Fruit fly (Drosophila melanogaster): Measurements from ENCODE around the gene Gbeta13F.

Gene Gbeta13F

dm6 chrX:15867863-15868262 is 7.9 kb downstream of the Gbeta13F start, which contains the start of gene Gapdh2 (continued):
- TF ChIP-seq CG4328 (GFP tag; optimal IDR thresholded peaks at IDR 0.05), result peak; percentile 100
- TF ChIP-seq Six4 (GFP tag; optimal IDR thresholded peaks at IDR 0.05), result peak; percentile 98
- peak; percentile 99 for TF ChIP-seq gro (GFP tag; optimal IDR thresholded peaks at IDR 0.05)
- no peak for TF ChIP-seq sr (GFP tag; IDR thresholded peaks at IDR 0.05)
- peak; percentile 99 for TF ChIP-seq CG12104 (GFP tag; optimal IDR thresholded peaks at IDR 0.05)
- TF ChIP-seq mirr (GFP tag; optimal IDR thresholded peaks at IDR 0.05), result peak; percentile 100
- peak; percentile 97 for TF ChIP-seq Vsx1 (GFP tag; optimal IDR thresholded peaks at IDR 0.05)
- peak; percentile 38 for TF ChIP-seq BEAF-32 (GFP tag; optimal IDR thresholded peaks at IDR 0.05)
- TF ChIP-seq CG6654 (GFP tag; optimal IDR thresholded peaks at IDR 0.05), result peak; percentile 91
- TF ChIP-seq CG7928 (GFP tag; optimal IDR thresholded peaks at IDR 0.05), result peak; percentile 85

- no peak for TF ChIP-seq CG7987 (GFP tag; optimal IDR thresholded peaks at IDR 0.05)
- no peak for TF ChIP-seq Dip2 (GFP tag; IDR thresholded peaks at IDR 0.05)
- TF ChIP-seq Ets65A (GFP tag), result peak; percentile 79
- no peak for TF ChIP-seq ERR (GFP tag; optimal IDR thresholded peaks at IDR 0.05)
- TF ChIP-seq Med (GFP tag), result peak; percentile 62
- no peak for TF ChIP-seq yki (optimal IDR thresholded peaks at IDR 0.05)
- 0 out of 3 replicates have a peak, but pooled peaks have one; percentile 42 for TF ChIP-seq hb (GFP tag; IDR thresholded peaks at IDR 0.05; ENCODE audit: partially characterized antibody)
- TF ChIP-seq CG14667 (GFP tag; IDR thresholded peaks at IDR 0.05), result no peak
Observed at dm6 chrX:15868781-15869180, 8.9 kb downstream of the Gbeta13F start.

dm6 chrX:15869843-15870242 is 9.9 kb downstream of the Gbeta13F start, which contains the start of gene CG16952:
TSS of gene CG16952 (plus strand) at chrX:15870183.
- TF ChIP-seq CG12236 (GFP tag; optimal IDR thresholded peaks at IDR 0.05), result no peak
- peak; percentile 93 for TF ChIP-seq CG14860 (GFP tag; IDR thresholded peaks at IDR 0.05; ENCODE audit: partially characterized antibody)
- no peak for TF ChIP-seq Rx (GFP tag; IDR thresholded peaks at IDR 0.05)
- no peak for TF ChIP-seq Ptx1 (GFP tag; IDR thresholded peaks at IDR 0.05)
- no peak for TF ChIP-seq CG16779 (GFP tag; IDR thresholded peaks at IDR 0.05)
- TF ChIP-seq Sry-δ (GFP tag; optimal IDR thresholded peaks at IDR 0.05), result peak; percentile 83
- TF ChIP-seq fd96Cb (tag; optimal IDR thresholded peaks at IDR 0.05), result no peak
- TF ChIP-seq Hr3 (GFP tag; optimal IDR thresholded peaks at IDR 0.05), result no peak
- TF ChIP-seq zfh2 (GFP tag; optimal IDR thresholded peaks at IDR 0.05), result no peak
- TF ChIP-seq da (GFP tag; optimal IDR thresholded peaks at IDR 0.05), result no peak
- TF ChIP-seq CG12155 (GFP tag; optimal IDR thresholded peaks at IDR 0.05), result no peak
- TF ChIP-seq stwl (tag; optimal IDR thresholded peaks at IDR 0.05), result peak; percentile 76
- TF ChIP-seq slbo (GFP tag; IDR thresholded peaks at IDR 0.05), result no peak; the same call in 1 of the 2 replicates
- peak; percentile 6 for TF ChIP-seq CG12391 (tag; optimal IDR thresholded peaks at IDR 0.05)
- no peak for TF ChIP-seq HHEX (GFP tag; optimal IDR thresholded peaks at IDR 0.05)
- peak; percentile 53 for TF ChIP-seq CG15514 (GFP tag; optimal IDR thresholded peaks at IDR 0.05)
- TF ChIP-seq mam (GFP tag; optimal IDR thresholded peaks at IDR 0.05), result no peak
- peak; percentile 50; the same call in 1 of the 2 replicates for TF ChIP-seq CG42726 (GFP tag; IDR thresholded peaks at IDR 0.05; ENCODE audit: partially characterized antibody)
- peak; percentile 66 for TF ChIP-seq pzg (GFP tag; optimal IDR thresholded peaks at IDR 0.05)
- TF ChIP-seq E2f1 (GFP tag; IDR thresholded peaks at IDR 0.05), result no peak
- no peak for TF ChIP-seq gsb (GFP tag; IDR thresholded peaks at IDR 0.05)
- peak; percentile 51 for TF ChIP-seq Ets97D (GFP tag; optimal IDR thresholded peaks at IDR 0.05)
- no peak for TF ChIP-seq CG7987 (GFP tag; optimal IDR thresholded peaks at IDR 0.05)
- no peak for TF ChIP-seq dmrt11E (tag; optimal IDR thresholded peaks at IDR 0.05)
- TF ChIP-seq Dll (GFP tag; IDR thresholded peaks at IDR 0.05; ENCODE audit: partially characterized antibody), result peak; percentile 94
- no peak for TF ChIP-seq stc (GFP tag; IDR thresholded peaks at IDR 0.05)
- no peak for TF ChIP-seq CG11560 (tag; IDR thresholded peaks at IDR 0.05)
- peak; percentile 58 for TF ChIP-seq CG1603 (tag; optimal IDR thresholded peaks at IDR 0.05)
- peak; percentile 49 for TF ChIP-seq CG8290 (GFP tag; optimal IDR thresholded peaks at IDR 0.05)
- no peak for TF ChIP-seq CG8290 (tag; optimal IDR thresholded peaks at IDR 0.05)
- no peak for TF ChIP-seq CG8478 (optimal IDR thresholded peaks at IDR 0.05)
- TF ChIP-seq Meics (GFP tag; optimal IDR thresholded peaks at IDR 0.05), result no peak
- peak; percentile 93 for TF ChIP-seq tna (GFP tag; IDR thresholded peaks at IDR 0.05; ENCODE audit: partially characterized antibody)

Data from whole organism, embryonic.